Worm (Caenorhabditis elegans) whole organism, L3 larva: Measurements from ENCODE around the gene plc-1.

ENCODE experiments used
- aly-2 ChIP-seq: fragments of 150-350 bp; optimal IDR thresholded peaks from 2 replicates; lab custom pipeline; 2014; ENCODE audit warnings: missing biosample characterization, missing genetic modification characterization
- lin-39 ChIP-seq: fragments of 150-350 bp; optimal IDR thresholded peaks from 2 replicates; lab custom pipeline; 2018; ENCODE audit warnings: missing biosample characterization, missing genetic modification reagents, missing genetic modification characterization
- lsy-12 ChIP-seq: sonication (generic microtip); optimal IDR thresholded peaks from 2 replicates; lab custom pipeline; 2016; ENCODE audit warnings: mild to moderate bottlenecking, missing genetic modification characterization, missing compliant biosample characterization
- pha-4 ChIP-seq: fragments of 150-350 bp; optimal IDR thresholded peaks from 2 replicates; lab custom pipeline; 2014; ENCODE audit warnings: missing biosample characterization, missing genetic modification reagents, missing genetic modification characterization
- pqm-1 ChIP-seq: fragments of 150-350 bp; optimal IDR thresholded peaks from 2 replicates; lab custom pipeline; 2017; ENCODE audit warnings: missing biosample characterization, missing genetic modification characterization, inconsistent platforms
- sea-2 ChIP-seq: fragments of 150-350 bp; sonication (generic microtip); optimal IDR thresholded peaks from 4 replicates; lab custom pipeline; 2014; ENCODE audit warnings: missing biosample characterization, missing genetic modification reagents, missing genetic modification characterization
- snpc-4 ChIP-seq: fragments of 150-350 bp; optimal IDR thresholded peaks from 2 replicates; lab custom pipeline; 2014; ENCODE audit warnings: missing biosample characterization, missing genetic modification characterization
- unc-62 ChIP-seq: fragments of 150-350 bp; sonication (generic microtip); optimal IDR thresholded peaks from 4 replicates; lab custom pipeline; 2014; ENCODE audit warnings: missing biosample characterization, missing genetic modification reagents, missing genetic modification characterization

DNA sequence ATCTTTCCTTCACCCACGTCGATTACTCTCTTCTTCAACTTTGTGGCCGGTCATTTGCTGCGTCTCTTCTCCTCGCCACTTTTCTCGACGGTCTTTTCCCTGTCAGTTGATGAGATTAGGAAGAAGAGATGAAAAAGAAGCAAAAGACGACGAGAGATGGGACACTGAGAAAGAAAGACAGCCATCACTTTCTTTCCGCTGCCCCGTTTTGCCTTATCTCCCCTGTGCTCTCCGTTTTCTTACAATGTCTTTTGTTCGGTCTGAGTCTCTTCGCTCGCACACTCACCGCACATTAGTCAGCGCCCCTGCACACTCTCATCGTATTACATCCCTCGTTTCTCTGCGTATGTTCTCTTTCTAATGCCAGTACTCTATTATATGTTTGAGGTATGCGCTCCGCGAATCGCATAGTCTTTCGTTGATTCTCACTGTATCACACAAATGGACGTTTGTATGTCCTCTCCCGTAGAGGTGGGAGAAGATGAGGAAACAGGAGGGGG lies 72.3 kb downstream of the plc-1 start:
- TF ChIP-seq pqm-1 (tag; lab: Kevin White, UChicago) (peak; percentile 92), lsy-12 (tag; lab: Kevin White, UChicago) (peak; percentile 85), unc-62 (GFP tag; lab: Kevin White, UChicago) (peak; percentile 99), aly-2 (no peak), lin-39 (tag; lab: Kevin White, UChicago) (peak; percentile 97), pha-4 (peak; percentile 98), snpc-4 (tag; lab: Kevin White, UChicago) (peak; percentile 74), sea-2 (peak; percentile 38)
